Worm (Caenorhabditis elegans) whole organism, L4 larva: ENCODE results near the gene nhr-39.

ENCODE experiments used
- F10B5.3 ChIP-seq: sonication (generic microtip); optimal IDR thresholded peaks from 2 replicates; lab custom pipeline; 2016; ENCODE audit warnings: mild to moderate bottlenecking, missing genetic modification characterization, missing compliant biosample characterization
- F26F4.8 ChIP-seq: fragments of 200-800 bp; sonication (Bioruptor generic); conservative IDR thresholded peaks from 2 replicates; pipeline ENCODE4 v1.3.6; 2022; ENCODE audit warnings: missing genetic modification characterization, missing compliant biosample characterization
- F44E2.7 ChIP-seq: fragments of 200-800 bp; sonication (Bioruptor generic); IDR thresholded peaks from 2 replicates; pipeline ENCODE4 v2.1.2; 2022; ENCODE audit warnings: missing genetic modification characterization, missing compliant biosample characterization
- Y105C5A.15 ChIP-seq: fragments of 200-800 bp; sonication (Bioruptor generic); IDR thresholded peaks from 2 replicates; pipeline ENCODE4 v1.3.6; 2022; ENCODE audit warnings: missing genetic modification characterization, missing compliant biosample characterization
- Y5F2A.4 ChIP-seq: fragments of 200-800 bp; sonication (Bioruptor generic); optimal IDR thresholded peaks from 2 replicates; lab custom pipeline; 2018; ENCODE audit warnings: mild to moderate bottlenecking, missing genetic modification characterization, missing compliant biosample characterization
- aha-1 ChIP-seq: fragments of 150-350 bp; peaks from one replicate; lab custom pipeline; 2014; ENCODE audit warnings: missing biosample characterization, missing genetic modification characterization
- arid-1 ChIP-seq: fragments of 200-800 bp; sonication (Bioruptor generic); conservative IDR thresholded peaks from 2 replicates; pipeline ENCODE4 v1.3.6; 2022; ENCODE audit warnings: missing genetic modification reagents, missing genetic modification characterization, missing compliant biosample characterization
- ceh-44 ChIP-seq: fragments of 200-800 bp; sonication (Bioruptor generic); IDR thresholded peaks from 2 replicates; pipeline ENCODE4 v1.3.6; 2022; ENCODE audit warnings: missing genetic modification reagents, missing genetic modification characterization, missing compliant biosample characterization
- ceh-82 ChIP-seq: sonication (generic microtip); optimal IDR thresholded peaks from 2 replicates; lab custom pipeline; 2017; ENCODE audit warnings: missing biosample characterization, missing genetic modification characterization
- ces-1 ChIP-seq: fragments of 150-350 bp; sonication (generic microtip); optimal IDR thresholded peaks from 4 replicates; lab custom pipeline; 2014; ENCODE audit warnings: missing biosample characterization, missing genetic modification reagents, missing genetic modification characterization
- ctbp-1 ChIP-seq: fragments of 200-800 bp; sonication (Bioruptor generic); IDR thresholded peaks from 2 replicates; pipeline ENCODE4 v1.3.6; 2022; ENCODE audit warnings: missing genetic modification reagents, missing genetic modification characterization, missing compliant biosample characterization
- daf-16 ChIP-seq, 3 experiments: sonication (generic microtip); optimal IDR thresholded peaks; 2 replicates each; lab custom pipeline; 2016 to 2017; ENCODE audit warnings: missing genetic modification characterization in 3 of 3, missing genetic modification reagents in 3 of 3, mild to moderate bottlenecking in 2 of 3, missing compliant biosample characterization in 2 of 3, missing biosample characterization in 1 of 3, moderate library complexity in 1 of 3
- daf-19 ChIP-seq: fragments of 200-800 bp; sonication (Bioruptor generic); conservative IDR thresholded peaks from 2 replicates; pipeline ENCODE4 v1.3.6; 2022; ENCODE audit warnings: missing genetic modification characterization, missing compliant biosample characterization
- dmd-9 ChIP-seq: fragments of 200-800 bp; sonication (Bioruptor generic); IDR thresholded peaks from 2 replicates; pipeline ENCODE4 v1.3.6; 2022; ENCODE audit warnings: missing genetic modification reagents, missing genetic modification characterization, missing compliant biosample characterization
- dpl-1 ChIP-seq: fragments of 150-350 bp; optimal IDR thresholded peaks from 2 replicates; lab custom pipeline; 2014; ENCODE audit warnings: missing biosample characterization, missing genetic modification reagents, missing genetic modification characterization
- dve-1 ChIP-seq: sonication (generic microtip); optimal IDR thresholded peaks from 2 replicates; lab custom pipeline; 2017; ENCODE audit warnings: antibody characterized with exemption, mild to moderate bottlenecking, missing genetic modification characterization, missing compliant biosample characterization; ENCODE audit not compliant: insufficient read depth
- fkh-10 ChIP-seq: fragments of 150-350 bp; optimal IDR thresholded peaks from 2 replicates; lab custom pipeline; 2014; ENCODE audit warnings: missing biosample characterization, missing genetic modification reagents, missing genetic modification characterization
- hif-1 ChIP-seq, 2 experiments: sonication (generic microtip); optimal IDR thresholded peaks; 2 replicates each; lab custom pipeline; 2016 to 2017; ENCODE audit warnings: missing compliant biosample characterization in 2 of 2, missing genetic modification characterization in 2 of 2, missing genetic modification reagents in 2 of 2, missing genotype in 2 of 2, mild to moderate bottlenecking in 1 of 2
- hlh-11 ChIP-seq: fragments of 200-800 bp; sonication (Bioruptor generic); optimal IDR thresholded peaks from 2 replicates; lab custom pipeline; 2018; ENCODE audit warnings: mild to moderate bottlenecking, missing genetic modification characterization, missing compliant biosample characterization
- hmg-1.1 ChIP-seq: fragments of 200-800 bp; sonication (Bioruptor generic); IDR thresholded peaks from 2 replicates; pipeline ENCODE4 v1.3.6; 2022; ENCODE audit warnings: missing genetic modification reagents, missing genetic modification characterization, missing compliant biosample characterization
- lin-1 ChIP-seq: fragments of 200-800 bp; sonication (Bioruptor generic); IDR thresholded peaks from 2 replicates; pipeline ENCODE4 v1.3.6; 2022; ENCODE audit warnings: missing genetic modification reagents, missing genetic modification characterization, missing compliant biosample characterization
- lin-13 ChIP-seq: fragments of 150-350 bp; optimal IDR thresholded peaks from 2 replicates; lab custom pipeline; 2014; ENCODE audit warnings: missing biosample characterization, missing genetic modification reagents, missing genetic modification characterization
- lin-15B ChIP-seq: fragments of 150-350 bp; sonication (generic microtip); optimal IDR thresholded peaks from 3 replicates; lab custom pipeline; 2014; ENCODE audit warnings: missing biosample characterization, missing genetic modification characterization
- lin-39 ChIP-seq: fragments of 150-350 bp; optimal IDR thresholded peaks from 2 replicates; lab custom pipeline; 2014; ENCODE audit warnings: missing biosample characterization, missing genetic modification reagents, missing genetic modification characterization
- lsy-2 ChIP-seq, 2 experiments: fragments of 150-350 bp in 1 of 2; sonication (generic microtip) in 1 of 2; optimal IDR thresholded peaks; 2 replicates each; lab custom pipeline; 2014 to 2017; ENCODE audit warnings: missing biosample characterization in 2 of 2, missing genetic modification characterization in 2 of 2
- madf-9 ChIP-seq: fragments of 200-800 bp; sonication (Bioruptor generic); conservative IDR thresholded peaks from 2 replicates; pipeline ENCODE4 v1.3.6; 2022; ENCODE audit warnings: missing genetic modification reagents, missing genetic modification characterization, missing compliant biosample characterization
- mdl-1 ChIP-seq, 2 experiments: fragments of 150-350 bp in 1 of 2; sonication (generic microtip) in 1 of 2; optimal IDR thresholded peaks; 2 replicates each; lab custom pipeline; 2014 to 2017; ENCODE audit warnings: missing biosample characterization in 2 of 2, missing genetic modification characterization in 2 of 2
- mdt-29 ChIP-seq: fragments of 200-800 bp; sonication (Bioruptor generic); IDR thresholded peaks from 2 replicates; pipeline ENCODE4 v1.3.6; 2022; ENCODE audit warnings: missing genetic modification reagents, missing genetic modification characterization, missing compliant biosample characterization
- mep-1 ChIP-seq: fragments of 150-350 bp; sonication (generic microtip); optimal IDR thresholded peaks from 3 replicates; lab custom pipeline; 2014; ENCODE audit warnings: missing biosample characterization, missing genetic modification characterization
- nhr-10 ChIP-seq: fragments of 150-350 bp; optimal IDR thresholded peaks from 2 replicates; lab custom pipeline; 2014; ENCODE audit warnings: missing biosample characterization, missing genetic modification characterization
- nhr-111 ChIP-seq: fragments of 200-800 bp; sonication (Bioruptor generic); optimal IDR thresholded peaks from 2 replicates; lab custom pipeline; 2018; ENCODE audit warnings: mild to moderate bottlenecking, missing genetic modification characterization, missing compliant biosample characterization
- nhr-237 ChIP-seq: sonication (generic microtip); optimal IDR thresholded peaks from 2 replicates; lab custom pipeline; 2017; ENCODE audit warnings: missing biosample characterization, missing genetic modification characterization
- nhr-76 ChIP-seq: fragments of 150-350 bp; optimal IDR thresholded peaks from 2 replicates; lab custom pipeline; 2014; ENCODE audit warnings: missing biosample characterization, missing genetic modification characterization
- php-3 ChIP-seq: fragments of 200-800 bp; sonication (Bioruptor generic); IDR thresholded peaks from 2 replicates; pipeline ENCODE4 v1.3.6; 2022; ENCODE audit warnings: missing genetic modification reagents, missing genetic modification characterization, missing compliant biosample characterization
- pqm-1 ChIP-seq: sonication (generic microtip); optimal IDR thresholded peaks from 2 replicates; lab custom pipeline; 2017; ENCODE audit warnings: missing biosample characterization, missing genetic modification characterization
- spr-3 ChIP-seq: fragments of 200-800 bp; sonication (Bioruptor generic); optimal IDR thresholded peaks from 2 replicates; lab custom pipeline; 2018; ENCODE audit warnings: mild to moderate bottlenecking, missing genetic modification characterization, missing compliant biosample characterization
- tra-1 ChIP-seq: fragments of 200-800 bp; sonication (Bioruptor generic); IDR thresholded peaks from 2 replicates; pipeline ENCODE4 v1.3.6; 2022; ENCODE audit warnings: missing genetic modification reagents, missing genetic modification characterization, missing compliant biosample characterization
- unc-62 ChIP-seq, 3 experiments: fragments of 150-350 bp in 1 of 3; sonication (generic microtip); optimal IDR thresholded peaks in 2 of 3; peaks in 1 of 3; 1 replicate in 1 of 3; 2 replicates in 2 of 3; lab custom pipeline; 2014 to 2017; ENCODE audit warnings: missing biosample characterization in 3 of 3, missing genetic modification characterization in 3 of 3, missing genetic modification reagents in 3 of 3, missing genotype in 1 of 3
- ztf-7 ChIP-seq: fragments of 150-350 bp; optimal IDR thresholded peaks from 2 replicates; lab custom pipeline; 2014; ENCODE audit warnings: missing biosample characterization, missing genetic modification characterization

The nhr-39 gene

DNA sequence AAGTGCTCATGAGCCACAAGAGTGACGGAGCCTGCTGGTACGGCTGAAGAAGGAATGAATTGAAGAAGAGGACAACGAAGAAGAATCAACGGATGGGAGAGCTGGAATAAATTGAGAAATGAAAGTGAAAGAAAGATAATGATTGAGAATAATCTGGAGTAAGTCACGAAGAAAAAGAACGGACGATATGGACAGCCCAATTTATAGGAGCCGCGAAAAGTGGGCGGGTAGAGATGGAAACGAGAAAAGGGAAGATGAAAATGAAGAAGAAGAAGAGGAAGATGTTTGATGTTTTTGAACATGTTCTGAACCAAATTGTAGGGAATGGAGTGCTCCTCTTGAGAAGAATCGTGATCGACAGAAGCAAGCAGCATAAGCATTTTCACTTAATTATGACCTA lies 36.7 kb upstream of the nhr-39 start, which contains the start of gene slc-17.7:
slc-17.7 (minus strand) TSS at position 101 of the 400 bp plus-strand sequence.
- TF ChIP-seq lsy-2 (tag; optimal IDR thresholded peaks at IDR 0.05; lab: Kevin White, UChicago), result no peak
- no peak for TF ChIP-seq F26F4.8 (GFP tag; lab: Robert Waterston, UW)
- no peak for TF ChIP-seq ctbp-1 (GFP tag; lab: Robert Waterston, UW)
- TF ChIP-seq lin-13, result no peak
- TF ChIP-seq arid-1, result no peak
- no peak for TF ChIP-seq ces-1 (GFP tag; lab: Kevin White, UChicago)
- no peak for TF ChIP-seq nhr-237 (tag; lab: Kevin White, UChicago)
- TF ChIP-seq ceh-44, result no peak
- TF ChIP-seq Y5F2A.4 (GFP tag; lab: Kevin White, UChicago), result no peak

DNA sequence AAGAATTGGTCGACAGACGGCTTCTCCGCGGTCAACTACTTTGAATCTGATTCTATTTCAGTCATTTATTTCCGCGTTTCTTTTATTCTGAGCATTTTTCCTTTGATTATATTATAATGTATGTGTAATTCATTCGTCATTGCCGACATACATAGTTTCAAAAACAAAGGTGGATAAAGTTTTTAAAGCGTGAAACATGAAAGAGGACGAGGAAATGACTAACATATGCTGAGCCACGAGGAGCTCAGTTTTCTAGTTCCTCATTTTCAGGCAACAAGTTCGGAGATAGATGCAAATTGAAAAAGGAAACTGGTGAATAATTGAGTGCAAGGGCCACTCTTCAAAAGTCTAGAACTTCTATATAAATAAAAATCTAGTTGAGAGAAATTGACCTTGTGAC lies 34.9 kb upstream of the nhr-39 start:
- no peak for TF ChIP-seq dpl-1 (GFP tag; lab: Kevin White, UChicago)
- peak; percentile 86 for TF ChIP-seq aha-1 (tag; lab: Kevin White, UChicago)
- no peak for TF ChIP-seq dmd-9 (GFP tag; lab: Robert Waterston, UW)
- TF ChIP-seq mep-1 (tag; lab: Kevin White, UChicago), result no peak
- no peak for TF ChIP-seq ces-1 (GFP tag; lab: Kevin White, UChicago)
- TF ChIP-seq daf-19, result no peak

- peak in 1 of 2 experiments; percentile 92 for TF ChIP-seq unc-62 (GFP tag; optimal IDR thresholded peaks at IDR 0.05 in 1 of 2; lab: Kevin White, UChicago)
- no peak for TF ChIP-seq unc-62 (tag; optimal IDR thresholded peaks at IDR 0.05; lab: Kevin White, UChicago)
- no peak for TF ChIP-seq F26F4.8 (GFP tag; lab: Robert Waterston, UW)
- TF ChIP-seq tra-1 (GFP tag; lab: Robert Waterston, UW), result no peak
- TF ChIP-seq pqm-1 (tag; lab: Kevin White, UChicago), result no peak
- no peak for TF ChIP-seq nhr-111 (GFP tag; lab: Kevin White, UChicago)
- no peak for TF ChIP-seq php-3
- TF ChIP-seq ztf-7 (tag; lab: Kevin White, UChicago), result no peak
- TF ChIP-seq ceh-82 (tag; lab: Kevin White, UChicago), result no peak
- peak in 1 of 2 experiments; percentile 9 for TF ChIP-seq hif-1 (tag; optimal IDR thresholded peaks at IDR 0.05; lab: Kevin White, UChicago)
- TF ChIP-seq mdt-29, result no peak
- TF ChIP-seq lin-15B (tag; lab: Kevin White, UChicago), result no peak
- TF ChIP-seq lin-1 (GFP tag; lab: Robert Waterston, UW), result no peak
- TF ChIP-seq lsy-2 (tag; optimal IDR thresholded peaks at IDR 0.05; lab: Kevin White, UChicago), result no peak
- TF ChIP-seq ctbp-1 (GFP tag; lab: Robert Waterston, UW), result no peak
- TF ChIP-seq nhr-237 (tag; lab: Kevin White, UChicago), result no peak
- TF ChIP-seq Y105C5A.15 (GFP tag; lab: Robert Waterston, UW), result no peak
- no peak for TF ChIP-seq spr-3 (GFP tag; lab: Kevin White, UChicago)
- no peak for TF ChIP-seq F10B5.3
- peak in 1 of 2 experiments; percentile 6 for TF ChIP-seq mdl-1 (tag; optimal IDR thresholded peaks at IDR 0.05; lab: Kevin White, UChicago)
- TF ChIP-seq hlh-11, result peak; percentile 32
- TF ChIP-seq fkh-10 (GFP tag; lab: Kevin White, UChicago), result peak; percentile 29
- TF ChIP-seq daf-16 (GFP tag; optimal IDR thresholded peaks at IDR 0.05; lab: Kevin White, UChicago), result peak in 1 of 2 experiments; percentile 6
- TF ChIP-seq daf-16 (tag; optimal IDR thresholded peaks at IDR 0.05; lab: Kevin White, UChicago), result no peak
- TF ChIP-seq hmg-1.1 (GFP tag; lab: Robert Waterston, UW), result peak; percentile 41; the same call in 1 of the 2 replicates
- TF ChIP-seq nhr-76 (tag; lab: Kevin White, UChicago), result no peak
- no peak for TF ChIP-seq dmd-9 (GFP tag; lab: Robert Waterston, UW)
- no peak for TF ChIP-seq daf-19
- TF ChIP-seq nhr-10, result no peak
- TF ChIP-seq F44E2.7 (GFP tag; lab: Robert Waterston, UW), result no peak
- TF ChIP-seq lin-39 (tag; lab: Kevin White, UChicago), result no peak
- TF ChIP-seq madf-9 (GFP tag; lab: Robert Waterston, UW), result no peak
- no peak for TF ChIP-seq dve-1
- TF ChIP-seq, all 104 proteins: peak for 7
Observed at ce11 chrV:9270442-9270841, 32.7 kb upstream of the nhr-39 start.
